Worm (Caenorhabditis elegans): ENCODE results near the gene mig-32.

- no peak for TF ChIP-seq lin-39 (tag; optimal IDR thresholded peaks at IDR 0.05)
- no peak for TF ChIP-seq elt-3 (tag; optimal IDR thresholded peaks at IDR 0.05)
- TF ChIP-seq mdl-1 (tag; optimal IDR thresholded peaks at IDR 0.05), result peak in 1 of 2 experiments; percentile 37
- TF ChIP-seq alr-1 (tag; optimal IDR thresholded peaks at IDR 0.05), result no peak
- peak; percentile 26 for TF ChIP-seq fos-1 (tag; optimal IDR thresholded peaks at IDR 0.05)
- TF ChIP-seq peb-1 (tag; optimal IDR thresholded peaks at IDR 0.05), result no peak
- TF ChIP-seq ceh-82 (tag; optimal IDR thresholded peaks at IDR 0.05), result no peak
- TF ChIP-seq nhr-12 (tag; optimal IDR thresholded peaks at IDR 0.05), result no peak
- TF ChIP-seq nhr-237 (tag; optimal IDR thresholded peaks at IDR 0.05), result no peak
- no peak for TF ChIP-seq ztf-4 (tag; optimal IDR thresholded peaks at IDR 0.05)
- no peak for TF ChIP-seq elt-1 (tag; optimal IDR thresholded peaks at IDR 0.05)
- peak in 1 of 2 experiments; percentile 66 for TF ChIP-seq lsy-2 (tag; optimal IDR thresholded peaks at IDR 0.05)
- TF ChIP-seq egl-27 (tag; optimal IDR thresholded peaks at IDR 0.05), result no peak
- no peak for TF ChIP-seq dmd-4 (tag; optimal IDR thresholded peaks at IDR 0.05)
Measured at ce11 chrIV:12078907-12079523, 13.0 kb downstream of the mig-32 start, which contains the start of gene lex-1.

Data from whole organism, L2 larva.